Fruit fly (Drosophila melanogaster) whole organism, embryonic: ENCODE measurements around the gene Ing3.

Experiments
- CG10366 ChIP-seq: fragments of 200-800 bp; sonication (Bioruptor generic); IDR thresholded peaks from 2 replicates; pipeline ENCODE4 v1.3.6; 2022; ENCODE audit warnings: missing biosample characterization, missing genetic modification characterization
- CG10462 ChIP-seq: fragments of 200-800 bp; sonication (Bioruptor generic); optimal IDR thresholded peaks from 2 replicates; lab custom pipeline; 2016; ENCODE audit warnings: missing biosample characterization, missing genetic modification characterization
- CG12659 ChIP-seq: fragments of 200-800 bp; sonication (Bioruptor generic); optimal IDR thresholded peaks from 3 replicates; lab custom pipeline; 2017; ENCODE audit warnings: mild to moderate bottlenecking, missing biosample characterization, missing genetic modification reagents, missing genetic modification characterization
- CG14050 ChIP-seq: fragments of 200-800 bp; sonication (Bioruptor generic); IDR thresholded peaks from 3 replicates; pipeline ENCODE4 v1.3.6; 2022; ENCODE audit warnings: missing biosample characterization, missing genetic modification characterization
- CG14710 ChIP-seq: fragments of 200-800 bp; sonication (Bioruptor generic); optimal IDR thresholded peaks from 3 replicates; lab custom pipeline; 2019; ENCODE audit warnings: missing biosample characterization, mild to moderate bottlenecking, missing genetic modification characterization, moderate library complexity
- CG15514 ChIP-seq: fragments of 200-800 bp; sonication (Bioruptor generic); optimal IDR thresholded peaks from 3 replicates; lab custom pipeline; 2017; ENCODE audit warnings: missing biosample characterization, missing genetic modification characterization, mild to moderate bottlenecking, moderate library complexity, missing genetic modification reagents
- CG15601 ChIP-seq: fragments of 200-800 bp; sonication (Bioruptor generic); optimal IDR thresholded peaks from 3 replicates; lab custom pipeline; 2019; ENCODE audit warnings: missing biosample characterization, mild to moderate bottlenecking, missing genetic modification characterization, moderate library complexity
- CG16813 ChIP-seq: fragments of 200-800 bp; sonication (Bioruptor generic); IDR thresholded peaks from 3 replicates; pipeline ENCODE4 v1.3.6; 2022; ENCODE audit warnings: missing biosample characterization, missing genetic modification characterization; ENCODE audit not compliant: partially characterized antibody
- CG2116 ChIP-seq: fragments of 200-800 bp; sonication (Bioruptor generic); optimal IDR thresholded peaks from 3 replicates; lab custom pipeline; 2018; ENCODE audit warnings: missing biosample characterization, mild to moderate bottlenecking, missing genetic modification characterization
- CG2129 ChIP-seq: fragments of 200-800 bp; sonication (Bioruptor generic); IDR thresholded peaks from 2 replicates; pipeline ENCODE4 v1.3.6; 2022; ENCODE audit warnings: missing biosample characterization, missing genetic modification characterization; ENCODE audit not compliant: partially characterized antibody
- CG2712 ChIP-seq: fragments of 200-800 bp; optimal IDR thresholded peaks from 3 replicates; lab custom pipeline; 2019; ENCODE audit warnings: missing biosample characterization, mild to moderate bottlenecking, missing genetic modification characterization, moderate library complexity
- CG3163 ChIP-seq: fragments of 200-800 bp; sonication (Bioruptor generic); optimal IDR thresholded peaks from 3 replicates; lab custom pipeline; 2016; ENCODE audit warnings: missing biosample characterization, missing genetic modification characterization
- CG32772 ChIP-seq: fragments of 200-800 bp; sonication (Bioruptor generic); IDR thresholded peaks from 2 replicates; pipeline ENCODE4 v1.3.6; 2022; ENCODE audit warnings: missing biosample characterization, missing genetic modification characterization
- CG42726 ChIP-seq: fragments of 200-800 bp; sonication (Bioruptor generic); IDR thresholded peaks from 2 replicates; pipeline ENCODE4 v1.3.6; 2022; ENCODE audit warnings: missing biosample characterization, missing genetic modification characterization; ENCODE audit not compliant: partially characterized antibody
- CG9797 ChIP-seq: fragments of 200-800 bp; sonication (Bioruptor generic); optimal IDR thresholded peaks from 3 replicates; lab custom pipeline; 2018; ENCODE audit warnings: missing biosample characterization, mild to moderate bottlenecking, missing genetic modification characterization
- Doc3 ChIP-seq: fragments of 200-800 bp; sonication (Bioruptor generic); IDR thresholded peaks from 3 replicates; pipeline ENCODE4 v1.3.6; 2022; ENCODE audit warnings: missing biosample characterization, missing genetic modification characterization; ENCODE audit not compliant: partially characterized antibody
- Dp ChIP-seq: fragments of 200-800 bp; sonication (Bioruptor generic); optimal IDR thresholded peaks from 2 replicates; lab custom pipeline; 2018; ENCODE audit warnings: missing biosample characterization, mild to moderate bottlenecking, missing genetic modification characterization, moderate library complexity
- Ets97D ChIP-seq: fragments of 200-800 bp; sonication (Bioruptor generic); optimal IDR thresholded peaks from 3 replicates; lab custom pipeline; 2016; ENCODE audit warnings: missing biosample characterization, missing genetic modification characterization
- HLH4C ChIP-seq: fragments of 200-800 bp; sonication (Bioruptor generic); IDR thresholded peaks from 3 replicates; pipeline ENCODE4 v1.3.6; 2022; ENCODE audit warnings: missing biosample characterization, missing genetic modification characterization; ENCODE audit not compliant: partially characterized antibody
- HmgZ ChIP-seq: fragments of 200-800 bp; sonication (Bioruptor generic); optimal IDR thresholded peaks from 2 replicates; lab custom pipeline; 2018; ENCODE audit warnings: missing biosample characterization, mild to moderate bottlenecking, missing genetic modification characterization
- MBD-R2 ChIP-seq: fragments of 200-800 bp; sonication (Bioruptor generic); IDR thresholded peaks from 2 replicates; pipeline ENCODE4 v1.3.6; 2022; ENCODE audit warnings: missing biosample characterization, missing genetic modification characterization
- Myb ChIP-seq: fragments of 200-800 bp; sonication (Bioruptor generic); optimal IDR thresholded peaks from 2 replicates; lab custom pipeline; 2016; ENCODE audit warnings: missing biosample characterization, missing genetic modification characterization
- Opbp ChIP-seq: fragments of 200-800 bp; sonication (Bioruptor generic); IDR thresholded peaks from 3 replicates; pipeline ENCODE4 v1.3.6; 2022; ENCODE audit warnings: missing biosample characterization, missing genetic modification characterization; ENCODE audit not compliant: partially characterized antibody
- Scr ChIP-seq: fragments of 200-800 bp; sonication (Bioruptor generic); IDR thresholded peaks from 2 replicates; pipeline ENCODE4 v1.3.6; 2022; ENCODE audit warnings: missing biosample characterization, missing genetic modification characterization; ENCODE audit not compliant: partially characterized antibody
- Side ChIP-seq: fragments of 200-800 bp; sonication (Bioruptor generic); optimal IDR thresholded peaks from 2 replicates; lab custom pipeline; 2016; ENCODE audit warnings: missing biosample characterization, missing genetic modification characterization
- Xrp1 ChIP-seq: fragments of 200-800 bp; sonication (Bioruptor generic); IDR thresholded peaks from 2 replicates; pipeline ENCODE4 v1.3.6; 2022; ENCODE audit warnings: missing biosample characterization, missing genetic modification characterization
- YL-1 ChIP-seq: fragments of 200-800 bp; sonication (Bioruptor generic); optimal IDR thresholded peaks from 3 replicates; lab custom pipeline; 2017; ENCODE audit warnings: missing biosample characterization, mild to moderate bottlenecking, missing genetic modification characterization
- ato ChIP-seq: fragments of 200-800 bp; sonication (Bioruptor generic); IDR thresholded peaks from 2 replicates; pipeline ENCODE4 v1.3.6; 2022; ENCODE audit warnings: missing biosample characterization, missing genetic modification characterization; ENCODE audit not compliant: partially characterized antibody
- bbx ChIP-seq: fragments of 200-800 bp; sonication (Bioruptor generic); IDR thresholded peaks from 2 replicates; pipeline ENCODE4 v1.3.6; 2022; ENCODE audit warnings: missing biosample characterization, missing genetic modification characterization; ENCODE audit not compliant: partially characterized antibody
- chif ChIP-seq, 2 experiments: fragments of 200-800 bp; sonication (Bioruptor generic); optimal IDR thresholded peaks; 3 replicates each; lab custom pipeline; 2016; ENCODE audit warnings: missing biosample characterization in 2 of 2, missing genetic modification characterization in 2 of 2
- ewg ChIP-seq: fragments of 200-800 bp; sonication (Bioruptor generic); optimal IDR thresholded peaks from 3 replicates; lab custom pipeline; 2017; ENCODE audit warnings: mild to moderate bottlenecking, missing biosample characterization, missing genetic modification reagents, missing genetic modification characterization
- gcm ChIP-seq: fragments of 200-800 bp; sonication (Bioruptor generic); optimal IDR thresholded peaks from 2 replicates; lab custom pipeline; 2019; ENCODE audit warnings: missing biosample characterization, mild to moderate bottlenecking, missing genetic modification characterization, moderate library complexity
- gro ChIP-seq: fragments of 200-800 bp; sonication (Bioruptor generic); optimal IDR thresholded peaks from 2 replicates; lab custom pipeline; 2016; ENCODE audit warnings: missing biosample characterization, missing genetic modification characterization
- h ChIP-seq: fragments of >200 bp; optimal IDR thresholded peaks from 2 replicates; lab custom pipeline; 2017
- inv ChIP-seq: fragments of 200-800 bp; sonication (Bioruptor generic); IDR thresholded peaks from 2 replicates; pipeline ENCODE4 v1.3.6; 2022; ENCODE audit warnings: missing biosample characterization, missing genetic modification characterization; ENCODE audit not compliant: partially characterized antibody
- knrl ChIP-seq: fragments of 200-800 bp; sonication (Bioruptor generic); IDR thresholded peaks from 3 replicates; pipeline ENCODE4 v1.3.6; 2022; ENCODE audit warnings: missing biosample characterization, missing genetic modification characterization; ENCODE audit not compliant: partially characterized antibody
- pita ChIP-seq: fragments of 200-800 bp; sonication (Bioruptor generic); optimal IDR thresholded peaks from 2 replicates; lab custom pipeline; 2017; ENCODE audit warnings: missing biosample characterization, mild to moderate bottlenecking, missing genetic modification characterization
- tin ChIP-seq: fragments of 200-800 bp; sonication (Bioruptor generic); optimal IDR thresholded peaks from 3 replicates; lab custom pipeline; 2016; ENCODE audit warnings: missing biosample characterization, missing genetic modification characterization
- tll ChIP-seq, 2 experiments: fragments of 200-800 bp in 1 of 2; fragments of >200 bp in 1 of 2; sonication (Bioruptor generic) in 1 of 2; optimal IDR thresholded peaks; 2 replicates each; lab custom pipeline; 2017 to 2019; ENCODE audit warnings: missing biosample characterization in 2 of 2, missing genetic modification characterization in 2 of 2, mild to moderate bottlenecking in 1 of 2, moderate library complexity in 1 of 2
- trem ChIP-seq: fragments of 200-800 bp; optimal IDR thresholded peaks from 3 replicates; lab custom pipeline; 2019; ENCODE audit warnings: missing biosample characterization, mild to moderate bottlenecking, missing genetic modification characterization, moderate library complexity
- vnd ChIP-seq: fragments of 200-800 bp; sonication (Bioruptor generic); IDR thresholded peaks from 3 replicates; pipeline ENCODE4 v1.3.6; 2022; ENCODE audit warnings: missing biosample characterization, missing genetic modification characterization; ENCODE audit not compliant: partially characterized antibody
- zfh1 ChIP-seq: fragments of 200-800 bp; sonication (Bioruptor generic); IDR thresholded peaks from 3 replicates; pipeline ENCODE4 v1.3.6; 2022; ENCODE audit warnings: missing biosample characterization, missing genetic modification characterization

Gene Ing3

DNA sequence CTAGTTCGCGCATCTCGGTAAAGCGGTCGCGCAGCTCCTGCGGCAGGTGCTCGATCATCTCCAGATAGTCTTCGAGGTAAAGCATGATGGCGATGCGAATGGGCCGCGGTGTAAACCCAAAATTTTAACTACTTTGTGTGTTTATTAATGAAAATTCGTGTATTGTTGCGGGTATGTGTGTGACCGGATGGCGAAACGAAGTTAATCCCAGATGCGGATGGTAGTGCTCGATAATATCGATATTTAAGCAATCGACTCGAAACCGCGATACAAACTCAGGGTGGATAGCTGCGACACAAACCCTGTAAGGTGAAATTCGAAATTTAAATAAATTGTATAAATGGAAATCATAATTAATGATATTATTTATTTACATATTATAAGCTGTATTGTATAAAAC lies at the start of gene Ing3 (continued):
- TF ChIP-seq chif (GFP tag; optimal IDR thresholded peaks at IDR 0.05; lab: Kevin White, UChicago) (no peak), Myb (GFP tag; lab: Kevin White, UChicago) (peak; percentile 31), CG14050 (GFP tag; lab: Robert Waterston, UW) (no peak), bbx (GFP tag; lab: Robert Waterston, UW) (peak; percentile 77), knrl (peak; percentile 60), vnd (peak; percentile 52; the same call in 1 of the 3 replicates), Dp (GFP tag; lab: Kevin White, UChicago) (peak; percentile 82), YL-1 (peak; percentile 23), trem (tag; lab: Kevin White, UChicago) (peak; percentile 80), gcm (GFP tag; lab: Kevin White, UChicago) (no peak), CG12659 (GFP tag; lab: Kevin White, UChicago) (peak; percentile 19), Side (GFP tag; lab: Kevin White, UChicago) (no peak), HmgZ (tag; lab: Kevin White, UChicago) (peak; percentile 30), CG15601 (tag; lab: Kevin White, UChicago) (no peak), CG32772 (no peak), CG42726 (GFP tag; lab: Robert Waterston, UW) (peak; percentile 50; the same call in 1 of the 2 replicates), Opbp (GFP tag; lab: Robert Waterston, UW) (peak; percentile 80), zfh1 (no peak), inv (peak; percentile 51; the same call in 1 of the 2 replicates), Ets97D (GFP tag; lab: Kevin White, UChicago) (peak; percentile 30), ewg (GFP tag; lab: Kevin White, UChicago) (peak; percentile 25), CG16813 (GFP tag; lab: Robert Waterston, UW) (peak; percentile 74), CG10462 (GFP tag; lab: Kevin White, UChicago) (no peak), HLH4C (GFP tag; lab: Robert Waterston, UW) (0 out of 3 replicates have a peak, but pooled peaks have one; percentile 44), ato (GFP tag; lab: Robert Waterston, UW) (peak; percentile 63), CG2712 (tag; lab: Kevin White, UChicago) (peak; percentile 12), CG2116 (peak; percentile 78), CG14710 (peak; percentile 38), Xrp1 (GFP tag; lab: Robert Waterston, UW) (no peak), CG15514 (GFP tag; lab: Kevin White, UChicago) (peak; percentile 49), tin (GFP tag; lab: Kevin White, UChicago) (no peak), pita (peak; percentile 61), tll (GFP tag; optimal IDR thresholded peaks at IDR 0.05; lab: Kevin White, UChicago) (no peak), CG3163 (no peak), CG10366 (GFP tag; lab: Robert Waterston, UW) (no peak), h (no peak), Scr (GFP tag; lab: Robert Waterston, UW) (peak; percentile 69), Doc3 (GFP tag; lab: Robert Waterston, UW) (peak; percentile 40; the same call in 1 of the 3 replicates), CG9797 (GFP tag; lab: Kevin White, UChicago) (peak; percentile 71), gro (no peak), MBD-R2 (GFP tag; lab: Robert Waterston, UW) (peak; percentile 67), CG2129 (GFP tag; lab: Robert Waterston, UW) (peak; percentile 32; the same call in 1 of the 2 replicates)
